Fruit fly (Drosophila melanogaster) ovary, adult (tissue): ENCODE measurements around the gene CG16863.
A peak's percentile ranks its signal among the peaks of the same experiment; 100 is the strongest.

ENCODE experiments used
- CG17801 ChIP-seq: fragments of 200-800 bp; optimal IDR thresholded peaks from 2 replicates; lab custom pipeline; 2019; ENCODE audit warnings: missing biosample characterization, mild to moderate bottlenecking, missing genetic modification characterization, moderate library complexity; ENCODE audit not compliant: partially characterized antibody

The CG16863 gene

DNA sequence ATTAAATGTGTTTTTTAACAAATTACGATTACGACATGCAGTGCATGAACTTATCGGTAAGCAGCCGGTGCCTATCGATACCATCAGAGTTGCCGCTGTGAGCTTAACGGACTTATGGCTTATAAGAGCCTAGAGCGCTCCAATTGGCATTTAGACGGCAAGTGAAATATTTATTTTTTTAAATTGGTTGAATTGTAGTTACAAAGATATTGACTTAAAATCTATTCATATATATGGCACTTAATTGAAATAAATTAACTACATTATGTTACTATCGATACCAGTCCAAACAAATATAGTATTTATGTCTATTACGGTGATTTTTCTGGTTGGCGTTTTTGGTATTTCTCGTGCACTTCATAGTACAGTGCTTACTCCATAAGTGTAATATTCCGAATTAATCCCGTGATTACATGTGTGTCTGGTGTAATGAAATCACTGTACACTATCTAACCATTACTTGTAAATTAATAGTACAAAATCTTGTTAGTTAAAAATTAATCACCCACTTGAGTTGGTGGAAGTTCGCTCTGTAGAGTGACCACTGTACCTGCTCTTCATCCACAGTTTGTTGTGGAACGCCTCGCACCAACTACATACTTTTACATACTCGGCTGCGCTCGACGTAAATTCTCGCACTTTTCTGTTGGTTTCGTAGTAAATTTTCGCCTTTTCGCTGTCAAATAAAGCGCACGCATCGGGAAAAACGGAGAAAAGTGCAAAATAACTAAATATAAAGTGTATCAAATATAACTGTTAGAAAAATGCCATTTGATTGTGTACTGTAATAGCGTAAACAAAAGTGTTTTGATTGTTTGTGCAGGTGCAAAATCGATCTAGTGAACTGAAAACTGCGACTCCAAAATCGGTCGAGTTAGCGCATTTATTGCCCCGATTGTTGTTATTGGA, 44.5 kb downstream of the CG16863 start, which contains the start of the genes mRpS23 and CenG1A:
Gene mRpS23 (minus strand): TSS at position 71 of the 909 bp plus-strand sequence.
Gene CenG1A (plus strand): TSS at position 563 of the 909 bp plus-strand sequence.
- peak; percentile 100 for TF ChIP-seq CG17801

DNA sequence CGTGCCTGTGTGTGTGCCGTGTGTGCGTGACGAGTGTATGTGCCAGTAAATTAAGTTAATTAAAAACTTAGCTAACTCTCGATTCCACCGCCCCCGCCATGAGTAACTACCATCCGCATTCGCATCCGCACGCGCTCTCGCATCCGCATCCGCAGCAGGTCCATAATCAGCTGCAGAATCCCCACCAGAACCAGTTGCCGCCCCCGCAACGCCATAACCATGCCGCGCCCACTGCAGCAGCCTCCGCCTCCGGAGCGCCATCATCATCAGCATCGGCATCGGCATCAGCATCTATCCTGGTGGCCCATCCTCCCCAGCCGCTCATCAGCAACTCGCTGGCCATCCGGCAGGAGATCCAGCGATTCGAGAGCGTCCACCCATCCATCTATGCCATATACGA, 45.2 kb downstream of the CG16863 start:
- no peak for TF ChIP-seq CG17801

DNA sequence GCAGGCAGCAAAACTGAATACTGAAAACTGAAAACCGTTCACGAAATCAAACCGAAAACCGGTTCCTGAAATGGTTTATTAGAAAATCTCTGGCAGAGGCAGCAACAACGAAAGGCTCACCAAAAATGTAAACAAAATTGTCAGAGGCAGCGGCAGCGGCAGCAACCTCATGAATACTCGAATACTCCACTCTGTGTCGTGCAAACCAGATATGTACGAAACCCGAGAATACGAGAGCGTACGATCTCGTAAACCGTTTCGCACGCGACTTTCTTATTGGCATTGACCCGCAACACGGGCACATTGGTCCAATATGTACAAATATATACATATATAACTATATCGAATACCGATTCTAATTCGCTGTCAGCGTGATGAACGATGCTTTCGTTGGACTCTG, 46.8 kb downstream of the CG16863 start:
- TF ChIP-seq CG17801, result no peak

DNA sequence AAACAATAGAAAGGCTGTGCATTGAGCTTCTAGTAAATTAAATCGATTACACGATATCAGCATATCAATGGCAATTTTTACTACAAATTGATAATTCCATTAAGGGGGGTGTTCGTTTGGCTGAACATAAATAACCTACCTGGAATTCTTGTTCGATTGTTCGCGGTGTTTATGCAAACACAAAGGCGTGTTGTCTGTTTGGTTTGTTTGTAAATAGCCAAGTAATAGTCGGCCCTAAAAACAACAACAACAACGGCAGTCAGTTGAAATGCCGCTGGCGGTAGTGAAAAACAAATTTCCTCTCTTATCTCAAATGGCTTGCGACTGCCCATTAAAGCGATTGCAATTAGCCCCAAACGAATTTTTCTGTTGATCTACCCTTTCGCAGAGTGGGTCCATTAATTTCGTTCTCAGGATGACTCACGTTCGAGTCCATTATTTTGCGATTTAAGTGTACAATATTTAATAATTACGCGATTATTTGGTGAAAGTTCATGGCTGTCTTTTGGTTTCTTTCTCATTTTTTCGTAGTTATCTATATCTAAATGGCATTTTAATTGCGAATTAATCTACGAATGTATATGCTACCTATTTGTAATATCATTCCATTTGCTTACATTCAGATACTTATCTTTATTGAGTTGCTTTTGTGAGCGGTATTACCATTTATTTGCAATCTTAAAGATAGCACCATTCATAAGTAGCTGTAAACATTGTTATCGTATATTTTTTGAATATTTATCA, 48.1 kb downstream of the CG16863 start:
- peak; percentile 78 for TF ChIP-seq CG17801

DNA sequence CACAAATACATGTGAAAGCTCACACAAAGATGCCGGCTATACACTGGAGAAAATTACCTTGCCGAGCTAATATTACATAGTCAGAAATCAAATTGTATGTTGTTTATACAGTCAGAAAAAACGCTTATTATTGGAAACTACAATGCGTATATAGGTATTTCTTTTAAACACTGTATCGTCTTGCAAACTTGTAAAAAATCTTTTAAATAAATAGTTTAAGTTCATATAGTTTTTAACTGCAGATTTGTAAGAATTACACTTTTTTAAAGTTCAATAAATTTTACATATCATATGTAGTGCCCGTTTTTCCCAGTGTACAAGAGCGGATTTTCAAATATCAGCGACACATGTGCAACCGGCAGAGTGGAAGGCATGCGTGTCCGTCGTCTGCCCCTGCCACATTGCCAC, 49.0 kb downstream of the CG16863 start:
- TF ChIP-seq CG17801, result peak; percentile 72

DNA sequence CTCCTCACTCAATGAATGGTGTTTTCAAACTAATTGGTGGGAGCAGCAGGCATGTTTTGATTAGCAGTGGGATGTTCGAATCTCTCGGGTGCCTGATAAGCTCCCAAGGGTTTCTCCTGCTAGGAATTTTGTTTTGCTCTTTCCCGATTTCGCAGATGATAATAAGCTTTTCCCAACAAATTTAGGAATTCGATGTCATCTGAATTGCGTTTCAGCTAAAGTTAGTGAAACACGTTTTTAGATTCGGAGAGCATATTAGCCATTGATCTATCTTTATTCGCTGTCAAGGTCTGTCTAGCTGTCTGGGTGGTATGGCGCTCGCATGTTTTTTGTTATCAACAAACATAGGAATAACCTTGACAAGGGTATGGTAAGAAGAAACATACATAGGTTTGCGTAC, 50.7 kb downstream of the CG16863 start, which contains the start of gene CG33307:
Gene CG33307 (minus strand): TSS at position 13 of the 400 bp plus-strand sequence.
- TF ChIP-seq CG17801, result no peak

DNA sequence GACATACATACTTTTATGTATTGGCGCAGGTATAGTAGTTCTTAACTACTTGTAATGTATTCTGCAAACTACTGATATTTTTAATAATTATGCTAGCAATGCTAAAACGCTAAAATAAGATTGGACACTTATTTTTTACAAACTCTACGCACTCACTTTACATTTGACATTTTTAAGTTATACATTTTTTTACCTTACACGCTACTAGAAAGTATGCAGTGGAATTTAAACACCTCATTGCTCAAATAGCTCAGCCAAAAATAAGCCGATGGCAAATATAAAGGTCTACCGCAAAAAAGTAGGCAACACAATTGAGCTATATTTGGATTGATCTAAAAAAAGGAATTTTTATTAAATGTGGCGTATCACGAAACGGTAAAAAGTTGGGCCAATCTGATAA, 51.3 kb downstream of the CG16863 start:
- no peak for TF ChIP-seq CG17801

DNA sequence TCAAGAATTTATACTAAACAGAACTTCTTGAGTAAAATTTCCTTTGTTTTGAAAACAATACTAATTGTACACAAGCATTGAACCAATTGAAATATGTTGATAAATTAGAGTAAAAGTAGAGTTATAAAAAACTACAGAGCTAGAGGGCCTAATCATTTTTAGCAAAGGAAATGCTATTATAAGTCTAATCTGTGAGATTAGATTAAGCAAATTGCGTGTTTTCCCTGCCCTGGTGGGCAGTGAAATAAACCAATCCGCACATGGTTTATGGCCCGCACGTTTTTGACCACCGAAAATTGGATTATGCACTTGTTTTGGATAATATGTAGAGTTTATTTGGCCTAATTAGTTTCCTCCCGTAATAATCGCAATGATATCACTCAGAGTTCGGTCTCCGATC, 51.8 kb downstream of the CG16863 start:
- no peak for TF ChIP-seq CG17801
